Fruit fly (Drosophila melanogaster) whole organism, wandering third instar larva: ENCODE results near the gene Ca-alpha1T.
A peak's percentile ranks its signal among the peaks of the same experiment; 100 is the strongest.

Experiments used
- CG32264 ChIP-seq: fragments of 200-800 bp; sonication (Bioruptor generic); optimal IDR thresholded peaks from 2 replicates; lab custom pipeline; 2016; ENCODE audit warnings: missing biosample characterization, missing genetic modification characterization
- CrebA ChIP-seq: fragments of 200-800 bp; sonication (Bioruptor generic); optimal IDR thresholded peaks from 2 replicates; lab custom pipeline; 2016; ENCODE audit warnings: missing biosample characterization, mild to moderate bottlenecking, missing genetic modification characterization, borderline replicate concordance
- Dif ChIP-seq: fragments of 200-275, 200-300 bp; sonication (Bioruptor generic); optimal IDR thresholded peaks from 2 replicates; lab custom pipeline; 2018; ENCODE audit warnings: missing biosample characterization, missing genetic modification characterization; ENCODE audit not compliant: partially characterized antibody
- GATAd ChIP-seq: sonication (Bioruptor generic); optimal IDR thresholded peaks from 2 replicates; lab custom pipeline; 2016; ENCODE audit warnings: missing biosample characterization, missing genetic modification characterization
- Hnf4 ChIP-seq: fragments of 200-800 bp; sonication (Bioruptor generic); optimal IDR thresholded peaks from 2 replicates; lab custom pipeline; 2016; ENCODE audit warnings: missing biosample characterization, mild to moderate bottlenecking, missing genetic modification characterization
- Hr78 ChIP-seq: fragments of >200 bp; optimal IDR thresholded peaks from 2 replicates; lab custom pipeline; 2017; ENCODE audit warnings: missing biosample characterization, missing genetic modification characterization
- Mio ChIP-seq: sonication (Bioruptor generic); optimal IDR thresholded peaks from 2 replicates; lab custom pipeline; 2016; ENCODE audit warnings: missing biosample characterization, missing genetic modification characterization
- N ChIP-seq: fragments of >200 bp; optimal IDR thresholded peaks from 2 replicates; lab custom pipeline; 2018; ENCODE audit warnings: missing biosample characterization, missing external identifiers, missing genetic modification characterization
- OdsH ChIP-seq: fragments of 200-800 bp; sonication (Bioruptor generic); optimal IDR thresholded peaks from 2 replicates; lab custom pipeline; 2016; ENCODE audit warnings: missing biosample characterization, mild to moderate bottlenecking, missing genetic modification characterization
- Rel ChIP-seq, 2 experiments: fragments of 200-800 bp; sonication (Bioruptor generic) in 1 of 2; optimal IDR thresholded peaks; 2 replicates in 1 of 2; 3 replicates in 1 of 2; lab custom pipeline; 2016 to 2019; ENCODE audit warnings: mild to moderate bottlenecking in 2 of 2, missing biosample characterization in 2 of 2, missing genetic modification characterization in 2 of 2, moderate library complexity in 1 of 2
- Sp1 ChIP-seq: fragments of 200-800 bp; sonication (Bioruptor generic); optimal IDR thresholded peaks from 3 replicates; lab custom pipeline; 2019; ENCODE audit warnings: missing biosample characterization, mild to moderate bottlenecking, missing genetic modification characterization, moderate library complexity
- Vsx2 ChIP-seq: fragments of 200-300, 225-300 bp; sonication (Bioruptor generic); optimal IDR thresholded peaks from 2 replicates; lab custom pipeline; 2018; ENCODE audit warnings: missing biosample characterization, missing genetic modification characterization; ENCODE audit not compliant: partially characterized antibody
- brk ChIP-seq: fragments of 200-800 bp; sonication (Bioruptor generic); optimal IDR thresholded peaks from 2 replicates; lab custom pipeline; 2016; ENCODE audit warnings: missing biosample characterization, mild to moderate bottlenecking, missing genetic modification characterization
- dl ChIP-seq, 2 experiments: fragments of 175-275, 200-275 bp in 1 of 2; fragments of 200-275 bp in 1 of 2; sonication (Bioruptor generic); optimal IDR thresholded peaks; lab custom pipeline; 2018; ENCODE audit warnings: mild to moderate bottlenecking in 2 of 2, missing biosample characterization in 2 of 2, missing genetic modification characterization in 2 of 2, moderate library complexity in 2 of 2; ENCODE audit not compliant: partially characterized antibody in 2 of 2, insufficient read depth in 1 of 2
- dsf ChIP-seq: sonication (Bioruptor generic); optimal IDR thresholded peaks from 2 replicates; lab custom pipeline; 2016; ENCODE audit warnings: missing biosample characterization, missing genetic modification characterization, borderline replicate concordance
- ey ChIP-seq: fragments of 200-800 bp; sonication (Bioruptor generic); optimal IDR thresholded peaks from 2 replicates; lab custom pipeline; 2016; ENCODE audit warnings: missing biosample characterization, missing genetic modification characterization
- foxo ChIP-seq, 2 experiments: fragments of 200-800 bp; sonication (Bioruptor generic); optimal IDR thresholded peaks; 2 replicates in 1 of 2; 3 replicates in 1 of 2; lab custom pipeline; 2016 to 2017; ENCODE audit warnings: missing biosample characterization in 2 of 2, missing genetic modification characterization in 2 of 2
- fru ChIP-seq: fragments of 200-800 bp; sonication (Bioruptor generic); optimal IDR thresholded peaks from 3 replicates; lab custom pipeline; 2016; ENCODE audit warnings: missing biosample characterization, mild to moderate bottlenecking, missing genetic modification characterization
- h ChIP-seq: fragments of 200-800 bp; sonication (Bioruptor generic); optimal IDR thresholded peaks from 3 replicates; lab custom pipeline; 2016; ENCODE audit warnings: missing biosample characterization, mild to moderate bottlenecking, missing genetic modification characterization
- jim ChIP-seq: fragments of 175-275, 200-325 bp; sonication (Bioruptor generic); optimal IDR thresholded peaks from 2 replicates; lab custom pipeline; 2016; ENCODE audit warnings: missing biosample characterization, mild to moderate bottlenecking, missing genetic modification characterization
- lola ChIP-seq: fragments of >200 bp; optimal IDR thresholded peaks from 2 replicates; lab custom pipeline; 2017; ENCODE audit warnings: missing biosample characterization, missing genetic modification characterization
- pan ChIP-seq: fragments of >200 bp; optimal IDR thresholded peaks from 2 replicates; lab custom pipeline; 2017
- psq ChIP-seq: fragments of 200-800 bp; sonication (Bioruptor generic); optimal IDR thresholded peaks from 3 replicates; lab custom pipeline; 2017; ENCODE audit warnings: missing biosample characterization, mild to moderate bottlenecking, missing genetic modification characterization, moderate library complexity
- rgr ChIP-seq: fragments of 200-800 bp; sonication (Bioruptor generic); optimal IDR thresholded peaks from 3 replicates; lab custom pipeline; 2016; ENCODE audit warnings: missing biosample characterization, mild to moderate bottlenecking, missing genetic modification characterization
- sage ChIP-seq: fragments of 200-800 bp; sonication (Bioruptor generic); optimal IDR thresholded peaks from 2 replicates; lab custom pipeline; 2016; ENCODE audit warnings: missing biosample characterization, mild to moderate bottlenecking, missing genetic modification characterization
- usp ChIP-seq: fragments of >200 bp; optimal IDR thresholded peaks from 2 replicates; lab custom pipeline; 2017; ENCODE audit warnings: missing biosample characterization, missing genetic modification characterization
- woc ChIP-seq: sonication (Bioruptor generic); optimal IDR thresholded peaks from 2 replicates; lab custom pipeline; 2016; ENCODE audit warnings: missing biosample characterization, mild to moderate bottlenecking, missing genetic modification characterization

Ca-alpha1T gene

DNA sequence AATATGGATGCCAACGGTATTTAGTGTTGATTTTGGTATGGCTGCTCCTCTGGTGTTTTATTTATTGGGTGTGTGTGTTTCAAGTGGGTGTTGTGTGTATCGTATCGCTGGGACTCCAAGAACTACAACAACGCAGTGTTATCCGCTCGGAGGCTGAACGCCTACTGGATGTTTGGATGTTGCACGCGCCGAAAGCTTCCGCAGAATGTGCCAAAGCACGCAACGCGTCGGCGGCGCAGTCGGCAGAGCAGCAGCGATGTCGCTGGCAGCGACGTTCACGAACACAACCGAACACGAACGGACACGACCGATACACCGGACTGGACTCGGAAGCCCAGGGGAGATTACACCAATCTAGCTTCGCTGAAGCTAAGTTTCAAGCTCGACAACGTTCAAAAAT lies at the start of gene Ca-alpha1T:
Gene Ca-alpha1T, minus strand, starts transcription at position 152 of the 400 bp plus-strand sequence.
- TF ChIP-seq lola (GFP tag; lab: Kevin White, UChicago) (no peak), usp (GFP tag; lab: Kevin White, UChicago) (no peak), Mio (no peak), CrebA (GFP tag; lab: Kevin White, UChicago) (no peak), woc (GFP tag; lab: Kevin White, UChicago) (no peak), pan (no peak), psq (GFP tag; lab: Kevin White, UChicago) (no peak), rgr (GFP tag; lab: Kevin White, UChicago) (no peak), jim (no peak), CG32264 (GFP tag; lab: Kevin White, UChicago) (no peak), Hr78 (no peak), dsf (GFP tag; lab: Kevin White, UChicago) (no peak), Vsx2 (GFP tag; lab: Kevin White, UChicago) (no peak), OdsH (GFP tag; lab: Kevin White, UChicago) (no peak), foxo (GFP tag; optimal IDR thresholded peaks at IDR 0.05; lab: Kevin White, UChicago) (no peak), Sp1 (GFP tag; lab: Kevin White, UChicago) (no peak), GATAd (GFP tag; lab: Kevin White, UChicago) (no peak)
- TF ChIP-seq, all 38 proteins: peak for 0

DNA sequence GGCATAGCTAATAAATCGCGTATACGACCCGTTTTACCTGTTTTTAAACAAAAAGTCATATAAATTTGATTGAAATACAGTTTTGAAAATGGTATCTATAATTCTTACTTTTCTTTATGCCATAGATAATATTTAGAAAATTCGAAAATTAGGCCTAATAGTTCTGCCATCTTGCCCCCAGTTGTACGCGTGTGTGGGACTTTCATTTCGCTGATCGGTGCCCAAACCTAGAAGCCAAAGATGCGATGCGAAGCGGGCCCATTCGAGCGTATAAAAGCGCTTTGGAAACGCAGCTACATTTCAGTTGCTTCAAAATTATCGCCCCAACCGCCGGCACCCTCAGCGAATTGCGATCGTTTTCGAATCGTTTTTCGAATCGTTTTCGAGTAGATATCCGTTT lies 44.7 kb upstream of the Ca-alpha1T start, which contains the start of gene CG14445:
Gene CG14445, plus strand, starts transcription at position 301 of the 400 bp plus-strand sequence.
- no peak for TF ChIP-seq psq (GFP tag; lab: Kevin White, UChicago)
- TF ChIP-seq N, result no peak
- TF ChIP-seq dl (GFP tag; optimal IDR thresholded peaks at IDR 0.05; lab: Kevin White, UChicago; ENCODE audit: insufficient read depth in 1 of 2, partially characterized antibody in 2 of 2), result no peak
- TF ChIP-seq CG32264 (GFP tag; lab: Kevin White, UChicago), result no peak
- no peak for TF ChIP-seq brk (GFP tag; lab: Kevin White, UChicago)
- TF ChIP-seq Dif (GFP tag; lab: Kevin White, UChicago), result no peak
- no peak for TF ChIP-seq sage (GFP tag; lab: Kevin White, UChicago)
- TF ChIP-seq rgr (GFP tag; lab: Kevin White, UChicago), result no peak
- no peak for TF ChIP-seq Mio
- no peak for TF ChIP-seq jim
- TF ChIP-seq h (GFP tag; lab: Kevin White, UChicago), result no peak
- no peak for TF ChIP-seq OdsH (GFP tag; lab: Kevin White, UChicago)

DNA sequence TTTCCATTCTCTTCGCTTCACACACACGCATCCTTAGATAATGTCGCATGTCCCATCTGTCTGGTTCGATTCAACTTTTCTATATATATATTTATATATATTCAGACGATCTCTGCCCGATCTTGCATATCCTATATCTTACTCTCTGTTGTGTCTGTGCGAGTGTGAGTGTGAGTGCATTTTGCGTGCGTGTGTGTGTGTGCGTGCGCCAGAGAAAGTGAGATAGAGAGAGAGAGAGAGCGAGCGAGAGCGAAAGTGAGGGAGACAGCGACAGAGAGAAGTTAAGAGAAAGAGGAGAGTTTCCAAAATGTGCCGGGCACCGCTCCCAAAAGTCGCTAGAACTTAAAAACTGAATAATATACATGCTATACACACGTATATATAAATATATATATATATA lies 39.5 kb upstream of the Ca-alpha1T start:
- TF ChIP-seq Hnf4 (GFP tag; lab: Kevin White, UChicago) (no peak), usp (GFP tag; lab: Kevin White, UChicago) (no peak), brk (GFP tag; lab: Kevin White, UChicago) (no peak), Rel (GFP tag; optimal IDR thresholded peaks at IDR 0.05; lab: Kevin White, UChicago) (no peak), Rel (tag; optimal IDR thresholded peaks at IDR 0.05; lab: Kevin White, UChicago) (no peak), CG32264 (GFP tag; lab: Kevin White, UChicago) (no peak), h (GFP tag; lab: Kevin White, UChicago) (no peak), ey (GFP tag; lab: Kevin White, UChicago) (no peak), dl (GFP tag; optimal IDR thresholded peaks at IDR 0.05; lab: Kevin White, UChicago; ENCODE audit: insufficient read depth in 1 of 2, partially characterized antibody in 2 of 2) (no peak), foxo (GFP tag; optimal IDR thresholded peaks at IDR 0.05; lab: Kevin White, UChicago) (no peak), Hr78 (no peak), fru (GFP tag; lab: Kevin White, UChicago) (no peak), lola (GFP tag; lab: Kevin White, UChicago) (no peak), N (no peak), OdsH (GFP tag; lab: Kevin White, UChicago) (no peak)

DNA sequence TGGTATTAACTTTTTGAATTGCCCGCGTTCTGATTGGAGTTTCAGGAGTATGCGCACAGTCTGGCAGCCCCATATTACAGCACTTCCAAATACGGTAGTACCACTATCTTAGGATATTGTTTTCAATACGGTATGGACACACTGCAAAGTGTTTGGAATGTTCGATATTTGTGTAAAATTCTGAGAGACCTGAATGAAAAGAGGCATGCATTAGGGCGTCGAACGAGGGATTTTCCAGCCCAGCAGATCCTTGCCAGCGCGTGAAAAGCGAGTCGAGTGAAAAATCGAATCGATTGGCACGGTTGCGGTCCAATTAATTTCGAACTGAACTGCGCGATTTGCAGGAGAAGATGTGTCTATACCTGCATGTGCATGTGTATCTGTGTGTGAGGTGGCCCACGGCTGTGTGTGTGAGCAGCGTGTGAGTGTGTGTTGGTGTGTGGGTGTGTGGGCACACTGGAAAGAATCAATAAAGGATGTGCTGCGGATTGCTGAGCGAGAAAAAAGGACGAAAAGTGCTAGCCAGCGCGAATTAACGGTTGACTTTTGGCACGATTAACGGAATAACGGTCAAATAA lies 33.3 kb upstream of the Ca-alpha1T start, which contains the start of gene dtn:
Gene dtn, plus strand, starts transcription at position 176 of the 578 bp plus-strand sequence.
- peak; percentile 70 for TF ChIP-seq N
- TF ChIP-seq lola (GFP tag; lab: Kevin White, UChicago), result no peak
- no peak for TF ChIP-seq OdsH (GFP tag; lab: Kevin White, UChicago)
